Fruit fly (Drosophila melanogaster): ENCODE data around the gene Ada1-2.
A peak's percentile ranks its signal among the peaks of the same experiment; 100 is the strongest.

The Ada1-2 gene

dm6 chr2L:12002922-12003791 lies 10.5 kb downstream of the Ada1-2 start:
- TF ChIP-seq CG8478 (optimal IDR thresholded peaks at IDR 0.05) (no peak), CTCF (optimal IDR thresholded peaks at IDR 0.05) (no peak)

dm6 chr2L:12003792-12004210 lies 11.1 kb downstream of the Ada1-2 start:
- TF ChIP-seq CG8478 (optimal IDR thresholded peaks at IDR 0.05), result no peak
- peak; percentile 88 to 97 for TF ChIP-seq CTCF (optimal IDR thresholded peaks at IDR 0.05)

dm6 chr2L:12004211-12004979 lies 11.7 kb downstream of the Ada1-2 start:
- TF ChIP-seq CTCF (optimal IDR thresholded peaks at IDR 0.05) (no peak), CG8478 (optimal IDR thresholded peaks at IDR 0.05) (no peak)

- no peak for TF ChIP-seq CG8478 (optimal IDR thresholded peaks at IDR 0.05)
- TF ChIP-seq CTCF (optimal IDR thresholded peaks at IDR 0.05), result no peak
Observed at dm6 chr2L:12005436-12006396, 13.0 kb downstream of the Ada1-2 start.

- TF ChIP-seq CG8478 (optimal IDR thresholded peaks at IDR 0.05) (no peak), CTCF (optimal IDR thresholded peaks at IDR 0.05) (peak in 1 of 2 experiments; percentile 12)
Observed at dm6 chr2L:12006397-12007330, 14.0 kb downstream of the Ada1-2 start.

- TF ChIP-seq CTCF (optimal IDR thresholded peaks at IDR 0.05) (peak; percentile 41 to 45), CG8478 (optimal IDR thresholded peaks at IDR 0.05) (no peak)
Observed at dm6 chr2L:12007331-12007791, 14.7 kb downstream of the Ada1-2 start.

- TF ChIP-seq CG8478 (optimal IDR thresholded peaks at IDR 0.05) (no peak), CTCF (optimal IDR thresholded peaks at IDR 0.05) (no peak)
Observed at dm6 chr2L:12007853-12008252, 15.2 kb downstream of the Ada1-2 start, which contains the start of gene Rh5. Rh5 (plus strand) TSS chr2L:12008153.

dm6 chr2L:12010100-12010876 lies 17.6 kb downstream of the Ada1-2 start:
- TF ChIP-seq CG8478 (optimal IDR thresholded peaks at IDR 0.05) (no peak), CTCF (optimal IDR thresholded peaks at IDR 0.05) (peak; percentile 12 to 31)

dm6 chr2L:12010877-12011666 lies 18.4 kb downstream of the Ada1-2 start:
- peak in 1 of 2 experiments; percentile 28 for TF ChIP-seq CTCF (optimal IDR thresholded peaks at IDR 0.05)
- TF ChIP-seq CG8478 (optimal IDR thresholded peaks at IDR 0.05), result peak; percentile 73

- TF ChIP-seq CTCF (optimal IDR thresholded peaks at IDR 0.05) (peak in 1 of 2 experiments; percentile 46), CG8478 (optimal IDR thresholded peaks at IDR 0.05) (no peak)
Observed at dm6 chr2L:12011682-12012655, 19.3 kb downstream of the Ada1-2 start.

- no peak for TF ChIP-seq CG8478 (optimal IDR thresholded peaks at IDR 0.05)
Observed at dm6 chr2L:12013243-12013642, 20.5 kb downstream of the Ada1-2 start.
